Fruit fly (Drosophila melanogaster): Measurements from ENCODE around the gene tld.

Gene tld

DNA sequence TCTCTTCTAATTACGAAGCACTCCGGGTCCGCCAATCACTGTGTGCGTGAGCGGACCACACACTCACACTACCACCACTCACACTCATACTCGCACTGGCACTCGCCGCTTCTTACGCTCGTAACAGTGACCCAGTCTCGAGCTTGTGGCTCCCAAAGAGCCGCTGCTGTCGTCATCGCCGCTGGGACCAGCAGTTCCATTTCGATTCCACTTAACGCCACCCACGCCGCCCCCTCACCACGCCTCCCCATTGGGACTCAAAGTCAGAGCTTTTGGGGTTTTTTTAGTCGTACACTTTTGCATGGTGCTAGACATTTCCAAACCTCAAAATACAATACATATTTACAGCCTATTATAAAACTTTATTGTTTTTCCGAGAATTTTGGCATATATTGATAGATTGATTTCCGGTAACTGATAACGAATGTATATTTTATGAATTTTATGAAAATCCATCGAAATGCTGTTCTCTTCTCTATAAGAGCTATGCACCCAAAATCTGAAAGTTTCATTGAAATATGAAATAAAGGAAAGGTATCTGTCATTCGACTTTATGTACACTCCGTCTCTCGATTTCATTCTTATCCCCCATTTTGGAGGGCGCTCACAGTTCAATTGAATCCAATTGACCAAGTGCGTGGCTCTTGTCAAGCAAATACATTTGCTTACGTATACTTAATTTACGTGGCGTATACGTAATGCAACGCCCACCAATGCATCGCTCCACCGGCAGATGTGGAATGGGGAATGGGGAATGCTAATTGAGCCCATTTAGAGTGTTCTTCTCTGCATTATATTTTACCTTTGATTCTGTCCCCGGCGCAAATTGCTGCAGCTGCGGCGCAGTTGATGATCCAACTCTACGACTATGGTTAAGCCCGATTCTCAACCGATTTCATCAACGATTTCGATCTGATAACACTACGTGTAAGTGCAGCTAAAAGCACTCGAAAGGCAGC lies 22.0 kb downstream of the tld start, which contains the start of gene CG42331 (continued):
- no peak for TF ChIP-seq CG1647 (GFP tag; optimal IDR thresholded peaks at IDR 0.05)
- TF ChIP-seq CG9609 (GFP tag; optimal IDR thresholded peaks at IDR 0.05), result peak; percentile 18
- peak; percentile 10 for TF ChIP-seq Side (GFP tag; optimal IDR thresholded peaks at IDR 0.05)
- peak; percentile 13 for TF ChIP-seq oc (tag; optimal IDR thresholded peaks at IDR 0.05)
- TF ChIP-seq Hsf (GFP tag; optimal IDR thresholded peaks at IDR 0.05), result peak; percentile 56
- peak; percentile 21 for TF ChIP-seq maf-S (GFP tag; optimal IDR thresholded peaks at IDR 0.05)
- TF ChIP-seq CG18619 (GFP tag; optimal IDR thresholded peaks at IDR 0.05), result peak; percentile 67
- TF ChIP-seq ci (GFP tag; IDR thresholded peaks at IDR 0.05), result peak; percentile 45; the same call in 2 of the 3 replicates
- peak; percentile 24 for TF ChIP-seq NK7.1 (GFP tag; optimal IDR thresholded peaks at IDR 0.05)
- TF ChIP-seq CG16813 (GFP tag; IDR thresholded peaks at IDR 0.05; ENCODE audit: partially characterized antibody), result no peak
- TF ChIP-seq HLH4C (GFP tag; IDR thresholded peaks at IDR 0.05; ENCODE audit: partially characterized antibody), result no peak
- peak; percentile 26 for TF ChIP-seq cato (GFP tag; optimal IDR thresholded peaks at IDR 0.05; ENCODE audit: borderline replicate concordance)
- TF ChIP-seq tap (tag; optimal IDR thresholded peaks at IDR 0.05), result peak; percentile 42
- TF ChIP-seq crol (GFP tag; IDR thresholded peaks at IDR 0.05), result peak; percentile 89
- TF ChIP-seq CG8089 (GFP tag; optimal IDR thresholded peaks at IDR 0.05), result no peak
- TF ChIP-seq CG12071 (GFP tag; optimal IDR thresholded peaks at IDR 0.05), result peak; percentile 18
- peak; percentile 56 for TF ChIP-seq CG12155 (GFP tag; optimal IDR thresholded peaks at IDR 0.05)
- TF ChIP-seq CG18476 (GFP tag; optimal IDR thresholded peaks at IDR 0.05), result no peak
- no peak for TF ChIP-seq CG16779 (GFP tag; IDR thresholded peaks at IDR 0.05)
- no peak for TF ChIP-seq CG2202 (tag; optimal IDR thresholded peaks at IDR 0.05)
- peak; percentile 73 for TF ChIP-seq CG7556 (GFP tag; optimal IDR thresholded peaks at IDR 0.05)
- TF ChIP-seq CG6813 (GFP tag; optimal IDR thresholded peaks at IDR 0.05), result peak; percentile 38
- TF ChIP-seq Dip2 (GFP tag; IDR thresholded peaks at IDR 0.05), result no peak
- TF ChIP-seq CG10979 (tag; optimal IDR thresholded peaks at IDR 0.05), result peak; percentile 46
- TF ChIP-seq stwl (tag; optimal IDR thresholded peaks at IDR 0.05), result no peak
- TF ChIP-seq Gsc (GFP tag; IDR thresholded peaks at IDR 0.05), result no peak
- TF ChIP-seq CG43689 (GFP tag; IDR thresholded peaks at IDR 0.05), result no peak
- peak; percentile 23 for TF ChIP-seq trem (tag; optimal IDR thresholded peaks at IDR 0.05)
- TF ChIP-seq CG8359 (GFP tag; optimal IDR thresholded peaks at IDR 0.05; ENCODE audit: borderline replicate concordance), result peak; percentile 7
- no peak for TF ChIP-seq Poxn (GFP tag; IDR thresholded peaks at IDR 0.05)
- peak; percentile 3; the same call in 1 of the 2 replicates for TF ChIP-seq CG5953 (GFP tag; IDR thresholded peaks at IDR 0.05)
- TF ChIP-seq Eip74EF (GFP tag; optimal IDR thresholded peaks at IDR 0.05), result peak in 1 of 2 experiments; percentile 77
- peak; percentile 63 for TF ChIP-seq CG13624 (GFP tag; optimal IDR thresholded peaks at IDR 0.05)
- peak; percentile 48 for TF ChIP-seq fd3F (GFP tag; optimal IDR thresholded peaks at IDR 0.05)
- TF ChIP-seq grau (tag; optimal IDR thresholded peaks at IDR 0.05), result peak; percentile 72
- no peak for TF ChIP-seq zen (tag; optimal IDR thresholded peaks at IDR 0.05)
- TF ChIP-seq vvl (GFP tag; IDR thresholded peaks at IDR 0.05), result no peak
- peak; percentile 53 for TF ChIP-seq Sox100B (GFP tag; optimal IDR thresholded peaks at IDR 0.05)
- no peak for TF ChIP-seq YL-1 (GFP tag; optimal IDR thresholded peaks at IDR 0.05)
- no peak for TF ChIP-seq CG7928 (GFP tag; optimal IDR thresholded peaks at IDR 0.05)
- TF ChIP-seq dimm (GFP tag; IDR thresholded peaks at IDR 0.05), result no peak
- TF ChIP-seq CG3281 (GFP tag; optimal IDR thresholded peaks at IDR 0.05), result peak; percentile 71
- TF ChIP-seq lilli (GFP tag; optimal IDR thresholded peaks at IDR 0.05), result peak; percentile 64
- TF ChIP-seq Hey (tag; optimal IDR thresholded peaks at IDR 0.05), result peak; percentile 95
- TF ChIP-seq bbx (GFP tag; IDR thresholded peaks at IDR 0.05; ENCODE audit: partially characterized antibody), result no peak
- TF ChIP-seq zfh2 (GFP tag; optimal IDR thresholded peaks at IDR 0.05), result peak; percentile 28
- no peak for TF ChIP-seq trh (GFP tag; optimal IDR thresholded peaks at IDR 0.05)
- TF ChIP-seq unc-4 (GFP tag; IDR thresholded peaks at IDR 0.05; ENCODE audit: partially characterized antibody), result no peak

Measured in whole organism, embryonic.